Fruit fly (Drosophila melanogaster): ENCODE data around the gene Rpn13R.

Gene Rpn13R

dm6 chrX:5095620-5096019 is 36.1 kb upstream of the Rpn13R start (continued):
- TF ChIP-seq CG13424 (tag; optimal IDR thresholded peaks at IDR 0.05) (peak; percentile 50), dysf (GFP tag; IDR thresholded peaks at IDR 0.05) (peak; percentile 59; the same call in 1 of the 3 replicates), CG18764 (GFP tag; optimal IDR thresholded peaks at IDR 0.05) (no peak), CG12219 (GFP tag; optimal IDR thresholded peaks at IDR 0.05) (peak; percentile 31), ken (GFP tag; IDR thresholded peaks at IDR 0.05) (peak; percentile 7; the same call in 1 of the 3 replicates), Dbx (GFP tag; IDR thresholded peaks at IDR 0.05) (0 out of 3 replicates have a peak, but pooled peaks have one; percentile 7), gem (tag; optimal IDR thresholded peaks at IDR 0.05) (peak; percentile 66), gce (GFP tag; IDR thresholded peaks at IDR 0.05) (no peak), org-1 (GFP tag; optimal IDR thresholded peaks at IDR 0.05) (peak; percentile 34), hth (optimal IDR thresholded peaks at IDR 0.05) (no peak), grau (tag; optimal IDR thresholded peaks at IDR 0.05) (peak; percentile 60), stwl (tag; optimal IDR thresholded peaks at IDR 0.05) (no peak), CG12071 (GFP tag; optimal IDR thresholded peaks at IDR 0.05) (peak; percentile 27), PHDP (tag; optimal IDR thresholded peaks at IDR 0.05) (peak; percentile 36), CG17361 (GFP tag; IDR thresholded peaks at IDR 0.05) (0 out of 3 replicates have a peak, but pooled peaks have one; percentile 37), CTCF (GFP tag; optimal IDR thresholded peaks at IDR 0.05) (no peak), fru (optimal IDR thresholded peaks at IDR 0.05) (no peak), sisA (GFP tag; IDR thresholded peaks at IDR 0.05) (peak; percentile 5; the same call in 1 of the 2 replicates), eve (GFP tag; optimal IDR thresholded peaks at IDR 0.05) (peak in 1 of 2 experiments; percentile 11), onecut (GFP tag; IDR thresholded peaks at IDR 0.05) (0 out of 2 replicates have a peak, but pooled peaks have one; percentile 14), CG17359 (tag; optimal IDR thresholded peaks at IDR 0.05) (peak; percentile 42), CG17186 (GFP tag; optimal IDR thresholded peaks at IDR 0.05) (no peak), tll (GFP tag; optimal IDR thresholded peaks at IDR 0.05) (no peak), NC2β (GFP tag; optimal IDR thresholded peaks at IDR 0.05) (no peak), CG10543 (GFP tag; optimal IDR thresholded peaks at IDR 0.05) (no peak), lilli (GFP tag; optimal IDR thresholded peaks at IDR 0.05) (peak; percentile 21), Ets97D (GFP tag; optimal IDR thresholded peaks at IDR 0.05) (no peak), CG3407 (GFP tag; optimal IDR thresholded peaks at IDR 0.05) (no peak), Lhr (GFP tag; optimal IDR thresholded peaks at IDR 0.05) (no peak), CG8290 (GFP tag; optimal IDR thresholded peaks at IDR 0.05) (no peak), CG8290 (tag; optimal IDR thresholded peaks at IDR 0.05) (peak in 1 of 2 experiments; percentile 59), CG2712 (tag; optimal IDR thresholded peaks at IDR 0.05) (peak; percentile 47), row (GFP tag; IDR thresholded peaks at IDR 0.05) (peak; percentile 74), Lim3 (GFP tag; IDR thresholded peaks at IDR 0.05) (no peak), CG13775 (GFP tag; optimal IDR thresholded peaks at IDR 0.05) (no peak), H15 (GFP tag; IDR thresholded peaks at IDR 0.05) (no peak), CG10979 (tag; optimal IDR thresholded peaks at IDR 0.05) (peak; percentile 53), ERR (GFP tag; optimal IDR thresholded peaks at IDR 0.05) (no peak), CG18599 (GFP tag; optimal IDR thresholded peaks at IDR 0.05) (peak; percentile 80), CG3281 (GFP tag; optimal IDR thresholded peaks at IDR 0.05) (peak; percentile 36), tgo (GFP tag; IDR thresholded peaks at IDR 0.05) (0 out of 3 replicates have a peak, but pooled peaks have one; percentile 24), MTF-1 (GFP tag; optimal IDR thresholded peaks at IDR 0.05; ENCODE audit: borderline replicate concordance) (no peak), fd96Cb (tag; optimal IDR thresholded peaks at IDR 0.05) (peak; percentile 22), CG4404 (GFP tag; IDR thresholded peaks at IDR 0.05) (no peak), Meics (GFP tag; optimal IDR thresholded peaks at IDR 0.05) (peak; percentile 59), sug (tag; optimal IDR thresholded peaks at IDR 0.05) (peak; percentile 6), bsh (GFP tag; optimal IDR thresholded peaks at IDR 0.05) (peak in 1 of 2 experiments; percentile 55), CG12942 (GFP tag; optimal IDR thresholded peaks at IDR 0.05) (no peak), D (optimal IDR thresholded peaks at IDR 0.05) (no peak), D (GFP tag; optimal IDR thresholded peaks at IDR 0.05) (no peak), CG12391 (tag; optimal IDR thresholded peaks at IDR 0.05) (peak; percentile 50), CG33557 (GFP tag; optimal IDR thresholded peaks at IDR 0.05) (no peak)
